Fruit fly (Drosophila melanogaster): ENCODE measurements around the gene Hakai.

Hakai gene

dm6 chr2L:19582185-19582584, at the start of gene Hakai:
Hakai (minus strand) TSS chr2L:19582474.
- TF ChIP-seq sv (GFP tag; optimal IDR thresholded peaks at IDR 0.05), result peak; percentile 55
- TF ChIP-seq woc (GFP tag; optimal IDR thresholded peaks at IDR 0.05), result no peak
- no peak for TF ChIP-seq Dif (GFP tag; optimal IDR thresholded peaks at IDR 0.05; ENCODE audit: partially characterized antibody)
- TF ChIP-seq Abd-B (GFP tag; optimal IDR thresholded peaks at IDR 0.05), result no peak
- TF ChIP-seq OdsH (GFP tag; optimal IDR thresholded peaks at IDR 0.05), result no peak
- no peak for TF ChIP-seq pan (optimal IDR thresholded peaks at IDR 0.05)
- TF ChIP-seq foxo (GFP tag; optimal IDR thresholded peaks at IDR 0.05), result peak in 1 of 2 experiments; percentile 72
- no peak for TF ChIP-seq tai (GFP tag; optimal IDR thresholded peaks at IDR 0.05)
- TF ChIP-seq Jra (GFP tag; optimal IDR thresholded peaks at IDR 0.05), result peak; percentile 21
- no peak for TF ChIP-seq N (GFP tag; optimal IDR thresholded peaks at IDR 0.05)
- TF ChIP-seq dl (GFP tag; optimal IDR thresholded peaks at IDR 0.05; ENCODE audit: insufficient read depth in 1 of 2, partially characterized antibody in 2 of 2), result no peak
- no peak for TF ChIP-seq Mio (GFP tag; optimal IDR thresholded peaks at IDR 0.05)
- no peak for TF ChIP-seq Myc (optimal IDR thresholded peaks at IDR 0.05)
- peak; percentile 38 for TF ChIP-seq fru (GFP tag; optimal IDR thresholded peaks at IDR 0.05)
- TF ChIP-seq Hr78 (GFP tag; optimal IDR thresholded peaks at IDR 0.05), result no peak
- peak; percentile 34 for TF ChIP-seq CG9705 (GFP tag; optimal IDR thresholded peaks at IDR 0.05)
- peak; percentile 40 for TF ChIP-seq Sp1 (GFP tag; optimal IDR thresholded peaks at IDR 0.05)
- TF ChIP-seq Hnf4 (GFP tag; optimal IDR thresholded peaks at IDR 0.05), result no peak
- TF ChIP-seq CrebA (GFP tag; optimal IDR thresholded peaks at IDR 0.05; ENCODE audit: borderline replicate concordance), result no peak
- TF ChIP-seq sage (GFP tag; optimal IDR thresholded peaks at IDR 0.05), result no peak
- TF ChIP-seq Dfd (GFP tag; optimal IDR thresholded peaks at IDR 0.05), result no peak
- TF ChIP-seq dsf (GFP tag; optimal IDR thresholded peaks at IDR 0.05; ENCODE audit: borderline replicate concordance), result no peak
- TF ChIP-seq HLH106 (tag; optimal IDR thresholded peaks at IDR 0.05), result peak; percentile 48
- TF ChIP-seq Vsx2 (GFP tag; optimal IDR thresholded peaks at IDR 0.05; ENCODE audit: partially characterized antibody), result no peak
- no peak for TF ChIP-seq usp (GFP tag; optimal IDR thresholded peaks at IDR 0.05)
- no peak for TF ChIP-seq lola (GFP tag; optimal IDR thresholded peaks at IDR 0.05)
- no peak for TF ChIP-seq dmrt93B (GFP tag; optimal IDR thresholded peaks at IDR 0.05)
- peak; percentile 34 for TF ChIP-seq psq (GFP tag; optimal IDR thresholded peaks at IDR 0.05)
- no peak for TF ChIP-seq Rel (GFP tag; optimal IDR thresholded peaks at IDR 0.05)
- TF ChIP-seq Rel (tag; optimal IDR thresholded peaks at IDR 0.05), result peak; percentile 98
- TF ChIP-seq rgr (GFP tag; optimal IDR thresholded peaks at IDR 0.05), result peak; percentile 61
- peak; percentile 46 for TF ChIP-seq ey (GFP tag; optimal IDR thresholded peaks at IDR 0.05)
- TF ChIP-seq GATAd (GFP tag; optimal IDR thresholded peaks at IDR 0.05), result no peak
- no peak for TF ChIP-seq CG32264 (GFP tag; optimal IDR thresholded peaks at IDR 0.05)
- TF ChIP-seq Hr83 (GFP tag; optimal IDR thresholded peaks at IDR 0.05; ENCODE audit: poor library complexity, severe bottlenecking), result peak; percentile 86
- TF ChIP-seq h (GFP tag; optimal IDR thresholded peaks at IDR 0.05), result peak; percentile 60
- TF ChIP-seq br (GFP tag; optimal IDR thresholded peaks at IDR 0.05), result peak; percentile 16
- no peak for TF ChIP-seq brk (GFP tag; optimal IDR thresholded peaks at IDR 0.05)
- TF ChIP-seq jim (GFP tag; optimal IDR thresholded peaks at IDR 0.05), result peak; percentile 18

dm6 chr2L:19628002-19628401, 45.7 kb upstream of the Hakai start:
- no peak for TF ChIP-seq foxo (GFP tag; optimal IDR thresholded peaks at IDR 0.05)
- no peak for TF ChIP-seq psq (GFP tag; optimal IDR thresholded peaks at IDR 0.05)
- no peak for TF ChIP-seq Hr78 (GFP tag; optimal IDR thresholded peaks at IDR 0.05)
- no peak for TF ChIP-seq Dfd (GFP tag; optimal IDR thresholded peaks at IDR 0.05)
- no peak for TF ChIP-seq Abd-B (GFP tag; optimal IDR thresholded peaks at IDR 0.05)
- TF ChIP-seq sage (GFP tag; optimal IDR thresholded peaks at IDR 0.05), result no peak
- TF ChIP-seq br (GFP tag; optimal IDR thresholded peaks at IDR 0.05), result no peak
- TF ChIP-seq woc (GFP tag; optimal IDR thresholded peaks at IDR 0.05), result no peak
- no peak for TF ChIP-seq Dif (GFP tag; optimal IDR thresholded peaks at IDR 0.05; ENCODE audit: partially characterized antibody)
- no peak for TF ChIP-seq Mio (GFP tag; optimal IDR thresholded peaks at IDR 0.05)
- no peak for TF ChIP-seq tai (GFP tag; optimal IDR thresholded peaks at IDR 0.05)

dm6 chr2L:19606318-19606717, 24.0 kb upstream of the Hakai start, which contains the start of gene CG46244:
CG46244 (plus strand) TSS chr2L:19606569.
- TF ChIP-seq lola (GFP tag; optimal IDR thresholded peaks at IDR 0.05) (no peak), woc (GFP tag; optimal IDR thresholded peaks at IDR 0.05) (no peak), Mio (GFP tag; optimal IDR thresholded peaks at IDR 0.05) (no peak), rgr (GFP tag; optimal IDR thresholded peaks at IDR 0.05) (no peak), Vsx2 (GFP tag; optimal IDR thresholded peaks at IDR 0.05; ENCODE audit: partially characterized antibody) (no peak), h (GFP tag; optimal IDR thresholded peaks at IDR 0.05) (no peak), brk (GFP tag; optimal IDR thresholded peaks at IDR 0.05) (no peak), Dif (GFP tag; optimal IDR thresholded peaks at IDR 0.05; ENCODE audit: partially characterized antibody) (no peak), jim (GFP tag; optimal IDR thresholded peaks at IDR 0.05) (no peak), dsf (GFP tag; optimal IDR thresholded peaks at IDR 0.05; ENCODE audit: borderline replicate concordance) (no peak), usp (GFP tag; optimal IDR thresholded peaks at IDR 0.05) (no peak), tai (GFP tag; optimal IDR thresholded peaks at IDR 0.05) (no peak), ey (GFP tag; optimal IDR thresholded peaks at IDR 0.05) (no peak), Hr83 (GFP tag; optimal IDR thresholded peaks at IDR 0.05; ENCODE audit: poor library complexity, severe bottlenecking) (no peak)
